Worm (Caenorhabditis elegans): ENCODE results near the gene mfsd-11.
A peak's percentile ranks its signal among the peaks of the same experiment; 100 is the strongest.

The mfsd-11 gene

ce11 chrX:12200577-12200976 is 46.7 kb upstream of the mfsd-11 start (continued):
- TF ChIP-seq aha-1 (tag; optimal IDR thresholded peaks at IDR 0.05) (no peak), C34B4.2 (tag; optimal IDR thresholded peaks at IDR 0.05) (no peak), nhr-11 (tag; optimal IDR thresholded peaks at IDR 0.05) (peak; percentile 84), mef-2 (tag; optimal IDR thresholded peaks at IDR 0.05) (peak; percentile 9), ces-1 (GFP tag; optimal IDR thresholded peaks at IDR 0.05) (no peak), isw-1 (GFP tag; IDR thresholded peaks at IDR 0.05) (no peak), nhr-77 (tag; optimal IDR thresholded peaks at IDR 0.05) (no peak), ceh-88 (GFP tag; IDR thresholded peaks at IDR 0.05) (no peak), elt-2 (tag; optimal IDR thresholded peaks at IDR 0.05) (no peak), nhr-90 (tag; optimal IDR thresholded peaks at IDR 0.05; ENCODE audit: poor library complexity) (no peak), nhr-85 (tag) (no peak), sox-4 (tag; optimal IDR thresholded peaks at IDR 0.05) (peak; percentile 82), ceh-8 (GFP tag; optimal IDR thresholded peaks at IDR 0.05) (peak; percentile 12), lsy-2 (tag; optimal IDR thresholded peaks at IDR 0.05) (peak; percentile 36 to 55), snu-23 (GFP tag; optimal IDR thresholded peaks at IDR 0.05) (peak; percentile 39), ama-1 (optimal IDR thresholded peaks at IDR 0.05) (no peak), unc-98 (GFP tag; IDR thresholded peaks at IDR 0.05) (no peak), zip-4 (GFP tag; optimal IDR thresholded peaks at IDR 0.05) (no peak), F16B12.6 (tag; optimal IDR thresholded peaks at IDR 0.05) (no peak), pag-3 (tag; optimal IDR thresholded peaks at IDR 0.05; ENCODE audit: borderline replicate concordance, insufficient read depth) (no peak), elt-3 (tag; optimal IDR thresholded peaks at IDR 0.05) (no peak), lin-35 (GFP tag; optimal IDR thresholded peaks at IDR 0.05) (no peak), fkh-8 (tag; optimal IDR thresholded peaks at IDR 0.05) (peak; percentile 97), fkh-4 (tag; optimal IDR thresholded peaks at IDR 0.05; ENCODE audit: borderline replicate concordance) (peak; percentile 50), ceh-82 (tag; optimal IDR thresholded peaks at IDR 0.05) (no peak), ztf-4 (tag; optimal IDR thresholded peaks at IDR 0.05) (peak; percentile 65), lin-39 (tag; optimal IDR thresholded peaks at IDR 0.05) (no peak), tbx-2 (tag; optimal IDR thresholded peaks at IDR 0.05) (peak; percentile 32), grh-1 (GFP tag; IDR thresholded peaks at IDR 0.05) (no peak), jun-1 (tag; optimal IDR thresholded peaks at IDR 0.05) (no peak), nhr-20 (tag; optimal IDR thresholded peaks at IDR 0.05) (peak; percentile 45)

DNA sequence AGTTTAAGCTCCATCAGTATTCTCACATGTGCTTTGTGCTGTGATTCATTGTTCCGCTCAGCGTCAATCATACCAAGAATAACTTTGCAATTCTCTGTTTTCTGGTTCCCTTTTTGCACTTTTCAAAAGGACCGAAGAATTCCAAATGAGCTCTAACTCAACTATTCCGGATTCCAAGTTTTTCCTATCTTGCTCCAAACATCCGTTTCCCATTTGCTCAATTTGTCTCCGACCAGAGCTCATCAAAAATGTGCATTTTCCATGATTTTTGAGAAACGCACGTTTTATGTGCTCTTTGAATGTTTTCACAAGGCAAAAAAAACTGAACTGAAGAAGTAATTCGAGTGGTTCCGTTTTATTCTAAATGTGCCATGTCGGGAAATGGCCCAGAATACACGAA is 44.4 kb upstream of the mfsd-11 start:
- TF ChIP-seq nhr-47 (tag; optimal IDR thresholded peaks at IDR 0.05), result peak; percentile 9
- peak; percentile 40 for TF ChIP-seq egl-13 (tag; optimal IDR thresholded peaks at IDR 0.05)
- no peak for TF ChIP-seq C34B4.2 (tag; optimal IDR thresholded peaks at IDR 0.05)
- peak; percentile 36 for TF ChIP-seq nhr-71 (tag; optimal IDR thresholded peaks at IDR 0.05)
- no peak for TF ChIP-seq nhr-11 (tag; optimal IDR thresholded peaks at IDR 0.05)
- TF ChIP-seq tbx-2 (tag; optimal IDR thresholded peaks at IDR 0.05), result peak; percentile 3
- TF ChIP-seq ceh-90 (tag; optimal IDR thresholded peaks at IDR 0.05), result no peak
- no peak for TF ChIP-seq lsy-2 (tag; optimal IDR thresholded peaks at IDR 0.05)
- no peak for TF ChIP-seq nhr-19 (GFP tag; conservative IDR thresholded peaks at IDR 0.05)
- TF ChIP-seq irx-1 (tag; optimal IDR thresholded peaks at IDR 0.05), result no peak
- TF ChIP-seq zip-4 (GFP tag; optimal IDR thresholded peaks at IDR 0.05), result no peak
- TF ChIP-seq tlp-1 (tag; optimal IDR thresholded peaks at IDR 0.05), result no peak
- TF ChIP-seq nhr-28 (tag; optimal IDR thresholded peaks at IDR 0.05), result no peak
- no peak for TF ChIP-seq hlh-4 (tag; optimal IDR thresholded peaks at IDR 0.05)
- peak; percentile 85 for TF ChIP-seq dsc-1 (tag; optimal IDR thresholded peaks at IDR 0.05)
- no peak for TF ChIP-seq alr-1 (tag; optimal IDR thresholded peaks at IDR 0.05; ENCODE audit: borderline replicate concordance)
- TF ChIP-seq aha-1 (tag; optimal IDR thresholded peaks at IDR 0.05), result no peak
- TF ChIP-seq jun-1 (tag; optimal IDR thresholded peaks at IDR 0.05), result no peak
- TF ChIP-seq fkh-4 (tag; optimal IDR thresholded peaks at IDR 0.05; ENCODE audit: borderline replicate concordance), result peak; percentile 29
- TF ChIP-seq fkh-8 (tag; optimal IDR thresholded peaks at IDR 0.05), result peak; percentile 30
- peak; percentile 72 for TF ChIP-seq lin-14 (GFP tag; optimal IDR thresholded peaks at IDR 0.05)
- TF ChIP-seq snu-23 (GFP tag; optimal IDR thresholded peaks at IDR 0.05), result no peak
- no peak for TF ChIP-seq ets-5 (GFP tag; IDR thresholded peaks at IDR 0.05)
- TF ChIP-seq nhr-237 (tag; optimal IDR thresholded peaks at IDR 0.05), result no peak
- no peak for TF ChIP-seq sox-4 (tag; optimal IDR thresholded peaks at IDR 0.05)
- no peak for TF ChIP-seq mef-2 (tag; optimal IDR thresholded peaks at IDR 0.05)
- TF ChIP-seq pag-3 (tag; optimal IDR thresholded peaks at IDR 0.05; ENCODE audit: borderline replicate concordance, insufficient read depth), result no peak
- TF ChIP-seq skn-1 (tag; optimal IDR thresholded peaks at IDR 0.05), result no peak
- TF ChIP-seq swsn-7 (tag; optimal IDR thresholded peaks at IDR 0.05), result no peak
- TF ChIP-seq unc-86 (tag; optimal IDR thresholded peaks at IDR 0.05), result peak; percentile 92
- TF ChIP-seq pqm-1 (tag; optimal IDR thresholded peaks at IDR 0.05), result no peak
- no peak for TF ChIP-seq unc-62 (GFP tag; optimal IDR thresholded peaks at IDR 0.05)

All from whole organism, L1 larva.